Fruit fly (Drosophila melanogaster): ENCODE data around the gene dmrt99B.

dmrt99B gene

DNA sequence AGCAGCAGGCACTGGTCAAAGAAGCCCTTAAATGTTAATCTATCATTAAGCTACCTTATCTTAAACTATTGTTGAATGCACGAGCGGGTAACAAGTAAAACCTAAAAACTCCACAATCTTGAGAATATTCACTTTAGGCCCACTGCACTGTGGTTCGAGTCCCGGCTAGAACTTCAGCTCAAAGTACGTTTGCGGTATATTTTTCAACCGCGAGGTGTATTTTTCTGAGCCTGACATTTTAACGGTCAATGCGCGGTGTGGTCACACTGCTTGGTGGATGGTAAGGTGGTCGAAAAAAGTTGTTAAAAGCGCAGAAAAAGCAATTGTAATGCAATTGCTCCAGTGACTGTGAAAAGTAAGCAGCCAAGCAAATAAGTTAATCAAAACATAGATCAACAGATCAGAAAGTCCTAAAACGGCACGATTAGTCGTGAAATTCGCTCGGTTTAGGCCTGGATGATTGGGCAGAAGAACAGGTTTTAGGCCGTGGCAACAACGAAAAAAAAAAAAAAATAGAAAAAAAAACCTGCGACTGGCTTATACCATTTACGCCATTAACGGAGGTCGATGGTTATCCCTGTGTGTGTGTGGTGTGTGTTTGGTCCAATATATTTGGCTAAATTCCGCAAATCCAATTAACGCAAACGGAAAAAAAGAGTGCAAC is 33.3 kb downstream of the dmrt99B start, which contains the start of gene Kul (continued):
- TF ChIP-seq gce (GFP tag; IDR thresholded peaks at IDR 0.05), result no peak
- TF ChIP-seq dpn (GFP tag; optimal IDR thresholded peaks at IDR 0.05), result peak; percentile 5 to 41
- TF ChIP-seq HLH3B (GFP tag; IDR thresholded peaks at IDR 0.05), result peak; percentile 32; the same call in 1 of the 2 replicates
- TF ChIP-seq CG17829 (tag; optimal IDR thresholded peaks at IDR 0.05), result peak; percentile 28
- TF ChIP-seq Jarid2 (GFP tag; optimal IDR thresholded peaks at IDR 0.05), result peak; percentile 4
- no peak for TF ChIP-seq B-H1 (GFP tag; IDR thresholded peaks at IDR 0.05)
- peak; percentile 11 for TF ChIP-seq CG1233 (GFP tag; optimal IDR thresholded peaks at IDR 0.05)
- TF ChIP-seq amos (GFP tag; IDR thresholded peaks at IDR 0.05; ENCODE audit: partially characterized antibody), result 0 out of 2 replicates have a peak, but pooled peaks have one; percentile 36
- TF ChIP-seq nerfin-1 (tag; optimal IDR thresholded peaks at IDR 0.05), result no peak
- peak; percentile 31; the same call in 1 of the 2 replicates for TF ChIP-seq Drgx (GFP tag; IDR thresholded peaks at IDR 0.05)
- peak; percentile 5 for TF ChIP-seq lilli (GFP tag; optimal IDR thresholded peaks at IDR 0.05)
- peak; percentile 27 for TF ChIP-seq CTCF (GFP tag; optimal IDR thresholded peaks at IDR 0.05)
- TF ChIP-seq CG3995 (GFP tag; optimal IDR thresholded peaks at IDR 0.05), result peak; percentile 9
- TF ChIP-seq tx (GFP tag; optimal IDR thresholded peaks at IDR 0.05), result no peak
- TF ChIP-seq CG10959 (GFP tag; IDR thresholded peaks at IDR 0.05), result no peak
- TF ChIP-seq hkb (optimal IDR thresholded peaks at IDR 0.05), result no peak
- TF ChIP-seq hkb (GFP tag; IDR thresholded peaks at IDR 0.05), result 0 out of 2 replicates have a peak, but pooled peaks have one; percentile 20
- TF ChIP-seq chinmo (GFP tag; IDR thresholded peaks at IDR 0.05; ENCODE audit: partially characterized antibody), result no peak
- peak; percentile 1 for TF ChIP-seq Chrac-16 (GFP tag; optimal IDR thresholded peaks at IDR 0.05)
- TF ChIP-seq Mad (GFP tag; optimal IDR thresholded peaks at IDR 0.05), result no peak
- no peak for TF ChIP-seq CG6765 (GFP tag; optimal IDR thresholded peaks at IDR 0.05)
- no peak for TF ChIP-seq CG2875 (GFP tag; optimal IDR thresholded peaks at IDR 0.05)
- TF ChIP-seq CG33213 (GFP tag; optimal IDR thresholded peaks at IDR 0.05), result peak; percentile 39
- peak; percentile 67 for TF ChIP-seq Rfx (GFP tag; IDR thresholded peaks at IDR 0.05)
- no peak for TF ChIP-seq ranshi (GFP tag; IDR thresholded peaks at IDR 0.05)
- TF ChIP-seq dimm (GFP tag; IDR thresholded peaks at IDR 0.05), result no peak
- no peak for TF ChIP-seq klu (GFP tag; IDR thresholded peaks at IDR 0.05)
- TF ChIP-seq Eip74EF (GFP tag; optimal IDR thresholded peaks at IDR 0.05), result no peak
- no peak for TF ChIP-seq CG12391 (tag; optimal IDR thresholded peaks at IDR 0.05)
- no peak for TF ChIP-seq Ssrp (tag; optimal IDR thresholded peaks at IDR 0.05)
- TF ChIP-seq Vsx1 (GFP tag; optimal IDR thresholded peaks at IDR 0.05), result no peak
- peak; percentile 50; the same call in 2 of the 3 replicates for TF ChIP-seq CG16813 (GFP tag; IDR thresholded peaks at IDR 0.05; ENCODE audit: partially characterized antibody)
- TF ChIP-seq knrl (GFP tag; IDR thresholded peaks at IDR 0.05; ENCODE audit: partially characterized antibody), result peak; percentile 28; the same call in 1 of the 3 replicates
- no peak for TF ChIP-seq CG10565 (GFP tag; optimal IDR thresholded peaks at IDR 0.05)
- TF ChIP-seq slbo (GFP tag; IDR thresholded peaks at IDR 0.05), result peak; percentile 46; the same call in 1 of the 2 replicates
- peak; percentile 31 for TF ChIP-seq E2f2 (GFP tag; IDR thresholded peaks at IDR 0.05)
- TF ChIP-seq CG13287 (GFP tag; IDR thresholded peaks at IDR 0.05; ENCODE audit: partially characterized antibody), result peak; percentile 20; the same call in 1 of the 2 replicates
- peak; percentile 28; the same call in 1 of the 2 replicates for TF ChIP-seq Ptx1 (GFP tag; IDR thresholded peaks at IDR 0.05)
- TF ChIP-seq crp (GFP tag; optimal IDR thresholded peaks at IDR 0.05), result no peak
- TF ChIP-seq CG12071 (GFP tag; optimal IDR thresholded peaks at IDR 0.05), result no peak
- peak; percentile 11 for TF ChIP-seq pnt (GFP tag; optimal IDR thresholded peaks at IDR 0.05)
- no peak for TF ChIP-seq CG5245 (GFP tag; optimal IDR thresholded peaks at IDR 0.05)
- TF ChIP-seq gfzf (GFP tag; optimal IDR thresholded peaks at IDR 0.05), result peak; percentile 87
- no peak for TF ChIP-seq HLHmδ (GFP tag; optimal IDR thresholded peaks at IDR 0.05)
- peak in 1 of 2 experiments; percentile 14 for TF ChIP-seq insv (GFP tag; optimal IDR thresholded peaks at IDR 0.05)
- no peak for TF ChIP-seq psq (GFP tag; optimal IDR thresholded peaks at IDR 0.05)
- no peak for TF ChIP-seq CG12236 (GFP tag; optimal IDR thresholded peaks at IDR 0.05)
- TF ChIP-seq CG10366 (GFP tag; IDR thresholded peaks at IDR 0.05), result peak; percentile 23; the same call in 1 of the 2 replicates
- TF ChIP-seq sima (GFP tag; optimal IDR thresholded peaks at IDR 0.05), result no peak

Data from whole organism, embryonic.